Worm (Caenorhabditis elegans) whole organism, L2 larva: ENCODE results near the gene W05B10.6.

Source experiments
- aly-2 ChIP-seq: fragments of 150-350 bp; optimal IDR thresholded peaks from 2 replicates; lab custom pipeline; 2014; ENCODE audit warnings: missing biosample characterization, missing genetic modification characterization
- ama-1 ChIP-seq: fragments of 150-350 bp; optimal IDR thresholded peaks from 2 replicates; lab custom pipeline; 2018; ENCODE audit warnings: inconsistent platforms
- elt-3 ChIP-seq: sonication (generic microtip); optimal IDR thresholded peaks from 2 replicates; lab custom pipeline; 2017; ENCODE audit warnings: missing biosample characterization, missing genetic modification characterization
- lsy-2 ChIP-seq, 2 experiments: fragments of 150-350 bp in 1 of 2; sonication (generic microtip) in 1 of 2; optimal IDR thresholded peaks; 2 replicates each; lab custom pipeline; 2014 to 2017; ENCODE audit warnings: missing biosample characterization in 2 of 2, missing genetic modification characterization in 2 of 2
- mab-5 ChIP-seq: fragments of 150-350 bp; optimal IDR thresholded peaks from 2 replicates; lab custom pipeline; 2014; ENCODE audit warnings: missing biosample characterization, missing genetic modification characterization
- mdl-1 ChIP-seq, 2 experiments: fragments of 150-350 bp in 1 of 2; sonication (generic microtip) in 1 of 2; optimal IDR thresholded peaks; 2 replicates each; lab custom pipeline; 2017; ENCODE audit warnings: missing biosample characterization in 2 of 2, missing genetic modification characterization in 2 of 2
- nhr-23 ChIP-seq: fragments of 150-350 bp; optimal IDR thresholded peaks from 2 replicates; lab custom pipeline; 2014; ENCODE audit warnings: missing biosample characterization, missing genetic modification reagents, missing genetic modification characterization
- nhr-77 ChIP-seq: fragments of 150-350 bp; optimal IDR thresholded peaks from 2 replicates; lab custom pipeline; 2014; ENCODE audit warnings: missing biosample characterization, missing genetic modification characterization
- skn-1 ChIP-seq: sonication (generic microtip); optimal IDR thresholded peaks from 2 replicates; lab custom pipeline; 2017; ENCODE audit warnings: missing biosample characterization, missing genetic modification characterization
- snpc-4 ChIP-seq: fragments of 150-350 bp; optimal IDR thresholded peaks from 2 replicates; lab custom pipeline; 2014; ENCODE audit warnings: missing biosample characterization, missing genetic modification characterization
- unc-39 ChIP-seq: fragments of 150-350 bp; optimal IDR thresholded peaks from 2 replicates; lab custom pipeline; 2014; ENCODE audit warnings: missing biosample characterization, missing genetic modification characterization
- zag-1 ChIP-seq: fragments of 150-350 bp; optimal IDR thresholded peaks from 2 replicates; lab custom pipeline; 2014; ENCODE audit warnings: missing biosample characterization, missing genetic modification characterization

DNA sequence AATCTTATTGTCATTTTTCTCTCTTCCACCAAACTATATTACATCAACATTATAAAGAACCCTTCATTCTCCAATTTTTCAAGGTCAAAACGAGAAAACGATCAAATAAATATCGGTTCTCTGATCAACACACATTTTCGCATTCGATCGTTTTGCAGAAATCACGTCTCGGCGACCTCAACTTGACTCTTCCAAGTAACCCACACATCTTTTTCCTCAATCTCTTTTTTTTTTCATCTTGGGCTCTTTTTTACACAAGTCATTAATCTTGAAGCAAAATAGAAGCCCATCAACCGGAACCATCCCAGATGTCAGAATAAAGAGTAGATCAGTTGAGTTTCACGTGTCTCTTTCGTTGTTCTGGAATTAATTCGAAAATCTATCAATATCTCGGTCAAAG lies 21.8 kb downstream of the W05B10.6 start:
- TF ChIP-seq ama-1 (lab: Kevin White, UChicago) = no peak
- TF ChIP-seq nhr-23 (tag; lab: Kevin White, UChicago) = no peak
- no peak for TF ChIP-seq skn-1 (tag; lab: Kevin White, UChicago)
- peak; percentile 17 for TF ChIP-seq mab-5 (tag; lab: Kevin White, UChicago)
- no peak for TF ChIP-seq elt-3 (tag; lab: Kevin White, UChicago)
- TF ChIP-seq aly-2 (tag; lab: Kevin White, UChicago) = no peak
- TF ChIP-seq snpc-4 (tag; lab: Kevin White, UChicago) = no peak
- TF ChIP-seq nhr-77 = no peak
- TF ChIP-seq zag-1 (tag; lab: Kevin White, UChicago) = no peak
- TF ChIP-seq unc-39 = no peak
- peak in 1 of 2 experiments; percentile 31 for TF ChIP-seq lsy-2 (tag; optimal IDR thresholded peaks at IDR 0.05; lab: Kevin White, UChicago)
- no peak for TF ChIP-seq mdl-1 (tag; optimal IDR thresholded peaks at IDR 0.05; lab: Kevin White, UChicago)
